Worm (Caenorhabditis elegans) whole organism, early embryonic: Measurements from ENCODE around the gene F54E2.9.

Experiments used
- F13C5.2 ChIP-seq: sonication (generic microtip); optimal IDR thresholded peaks from 2 replicates; lab custom pipeline; 2017; ENCODE audit warnings: mild to moderate bottlenecking, missing genetic modification characterization, inconsistent platforms, missing compliant biosample characterization
- aly-1 ChIP-seq: sonication (generic microtip); optimal IDR thresholded peaks from 2 replicates; lab custom pipeline; 2016; ENCODE audit warnings: missing genetic modification characterization, missing compliant biosample characterization
- ama-1 ChIP-seq: fragments of 150-350 bp; optimal IDR thresholded peaks from 2 replicates; lab custom pipeline; 2014
- ceh-36 ChIP-seq: sonication (generic microtip); optimal IDR thresholded peaks from 2 replicates; lab custom pipeline; 2016; ENCODE audit warnings: missing genetic modification characterization, inconsistent platforms, missing compliant biosample characterization
- flt-1 ChIP-seq: fragments of 200-800 bp; sonication (Bioruptor generic); IDR thresholded peaks from 2 replicates; pipeline ENCODE4 v1.3.6; 2022; ENCODE audit warnings: missing genetic modification characterization, missing compliant biosample characterization
- hmbx-1 ChIP-seq: sonication (generic microtip); optimal IDR thresholded peaks from 2 replicates; lab custom pipeline; 2016; ENCODE audit warnings: mild to moderate bottlenecking, missing genetic modification characterization, missing compliant biosample characterization
- hmg-4 ChIP-seq: fragments of 200-800 bp; sonication (Bioruptor generic); optimal IDR thresholded peaks from 2 replicates; lab custom pipeline; 2018; ENCODE audit warnings: mild to moderate bottlenecking, missing genetic modification characterization, missing compliant biosample characterization
- hnd-1 ChIP-seq: sonication (generic microtip); optimal IDR thresholded peaks from 2 replicates; lab custom pipeline; 2016; ENCODE audit warnings: missing genetic modification characterization, missing compliant biosample characterization
- pes-1 ChIP-seq: fragments of 200-800 bp; sonication (Bioruptor generic); IDR thresholded peaks from 2 replicates; pipeline ENCODE4 v1.3.6; 2022; ENCODE audit warnings: missing genetic modification reagents, missing genetic modification characterization, missing compliant biosample characterization
- scrt-1 ChIP-seq: fragments of 200-800 bp; sonication (Bioruptor generic); IDR thresholded peaks from 2 replicates; pipeline ENCODE4 v1.3.6; 2022; ENCODE audit warnings: missing genetic modification characterization, missing compliant biosample characterization
- sea-1 ChIP-seq: fragments of 200-800 bp; sonication (Bioruptor generic); conservative IDR thresholded peaks from 2 replicates; pipeline ENCODE4 v1.3.6; 2022; ENCODE audit warnings: missing genetic modification characterization, missing compliant biosample characterization
- tbx-11 ChIP-seq: fragments of 200-800 bp; sonication (Bioruptor generic); IDR thresholded peaks from 2 replicates; pipeline ENCODE4 v1.3.6; 2022; ENCODE audit warnings: missing genetic modification characterization, missing compliant biosample characterization
- tra-4 ChIP-seq: sonication (generic microtip); optimal IDR thresholded peaks from 2 replicates; lab custom pipeline; 2017; ENCODE audit warnings: missing genetic modification characterization, missing compliant biosample characterization

DNA sequence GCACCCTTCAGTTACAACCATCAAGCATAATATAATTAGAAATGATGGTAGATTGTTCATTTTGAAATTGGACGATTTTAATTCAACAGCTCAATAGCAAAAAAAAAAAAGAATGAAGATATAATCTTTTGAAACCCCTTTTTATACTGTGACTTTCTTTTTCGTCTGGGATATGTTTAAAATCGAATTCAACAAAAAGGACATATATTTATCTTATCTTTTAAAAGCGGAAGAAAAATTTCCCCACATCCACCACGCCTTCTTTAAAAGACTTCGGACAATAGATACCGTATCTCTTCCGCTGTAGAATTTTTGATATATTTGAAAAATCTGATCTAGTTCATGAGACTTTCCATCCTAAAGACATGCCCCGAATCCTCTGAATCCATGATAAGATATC, 33.0 kb downstream of the F54E2.9 start, which contains the start of gene R05D8.11:
- no peak for TF ChIP-seq aly-1 (tag; lab: Kevin White, UChicago)
- no peak for TF ChIP-seq ama-1 (lab: Kevin White, UChicago)
- TF ChIP-seq flt-1 (GFP tag; lab: Robert Waterston, UW), result no peak
- TF ChIP-seq hmbx-1 (tag; lab: Kevin White, UChicago), result no peak
- no peak for TF ChIP-seq sea-1
- TF ChIP-seq F13C5.2 (tag; lab: Kevin White, UChicago), result no peak
- TF ChIP-seq hnd-1 (tag; lab: Kevin White, UChicago), result no peak
- TF ChIP-seq scrt-1 (GFP tag; lab: Robert Waterston, UW), result no peak
- no peak for TF ChIP-seq pes-1 (GFP tag; lab: Robert Waterston, UW)
- TF ChIP-seq hmg-4 (GFP tag; lab: Kevin White, UChicago), result no peak
- no peak for TF ChIP-seq ceh-36 (tag; lab: Kevin White, UChicago)
- no peak for TF ChIP-seq tbx-11 (GFP tag; lab: Robert Waterston, UW)
- TF ChIP-seq tra-4 (tag; lab: Kevin White, UChicago), result no peak
